Worm (Caenorhabditis elegans) whole organism, midembryonic: ENCODE data around the gene F49H12.7.
A peak's percentile ranks its signal among the peaks of the same experiment; 100 is the strongest.

Experiments
- cog-1 ChIP-seq: sonication (generic microtip); optimal IDR thresholded peaks from 2 replicates; lab custom pipeline; 2016; ENCODE audit warnings: missing genetic modification characterization, missing compliant biosample characterization
- flt-1 ChIP-seq: fragments of 200-800 bp; sonication (Bioruptor generic); IDR thresholded peaks from 2 replicates; pipeline ENCODE4 v1.3.6; 2022; ENCODE audit warnings: missing genetic modification characterization, missing compliant biosample characterization
- klf-2 ChIP-seq: fragments of 200-800 bp; sonication (Bioruptor generic); conservative IDR thresholded peaks from 2 replicates; pipeline ENCODE4 v1.3.6; 2022; ENCODE audit warnings: missing genetic modification reagents, missing genetic modification characterization, missing compliant biosample characterization
- med-1 ChIP-seq: sonication (generic microtip); optimal IDR thresholded peaks from 2 replicates; lab custom pipeline; 2017; ENCODE audit warnings: missing genetic modification characterization, mild to moderate bottlenecking, missing compliant biosample characterization, antibody characterized with exemption, missing genetic modification reagents; ENCODE audit not compliant: insufficient read depth
- ref-1 ChIP-seq: fragments of 200-800 bp; sonication (Bioruptor generic); conservative IDR thresholded peaks from 2 replicates; pipeline ENCODE4 v1.3.6; 2022; ENCODE audit warnings: missing genetic modification reagents, missing genetic modification characterization, missing compliant biosample characterization
- ztf-23 ChIP-seq: fragments of 200-800 bp; sonication (Bioruptor generic); IDR thresholded peaks from 2 replicates; pipeline ENCODE4 v1.3.6; 2022; ENCODE audit warnings: missing genetic modification reagents, missing genetic modification characterization, missing compliant biosample characterization
- ztf-29 ChIP-seq: fragments of 200-800 bp; sonication (Bioruptor generic); IDR thresholded peaks from 2 replicates; pipeline ENCODE4 v1.3.6; 2022; ENCODE audit warnings: missing genetic modification reagents, missing genetic modification characterization, missing compliant biosample characterization

ce11 chrX:2043224-2043623, 21.6 kb upstream of the F49H12.7 start:
- TF ChIP-seq flt-1 (GFP tag; lab: Robert Waterston, UW) (no peak), ztf-29 (no peak), ztf-23 (GFP tag; lab: Robert Waterston, UW) (peak; percentile 53; the same call in 1 of the 2 replicates), cog-1 (no peak), ref-1 (GFP tag; lab: Robert Waterston, UW) (no peak), klf-2 (GFP tag; lab: Robert Waterston, UW) (no peak), med-1 (GFP tag; lab: Kevin White, UChicago) (no peak)
